Fruit fly (Drosophila melanogaster): ENCODE measurements around the gene Prx1.

Gene Prx1

dm6 chr3L:15188735-15189134, 18.9 kb upstream of the Prx1 start:
- no peak for TF ChIP-seq noc (tag; optimal IDR thresholded peaks at IDR 0.05)

- no peak for TF ChIP-seq noc (tag; optimal IDR thresholded peaks at IDR 0.05)
Observed at dm6 chr3L:15189707-15190106, 17.9 kb upstream of the Prx1 start.

- no peak for TF ChIP-seq noc (tag; optimal IDR thresholded peaks at IDR 0.05)
Observed at dm6 chr3L:15192172-15192571, 15.5 kb upstream of the Prx1 start.

- TF ChIP-seq noc (tag; optimal IDR thresholded peaks at IDR 0.05): no peak
Observed at dm6 chr3L:15195548-15195947, 12.1 kb upstream of the Prx1 start.

dm6 chr3L:15196189-15196588, 11.5 kb upstream of the Prx1 start:
- TF ChIP-seq noc (tag; optimal IDR thresholded peaks at IDR 0.05): no peak

dm6 chr3L:15196711-15197320, 10.8 kb upstream of the Prx1 start:
- TF ChIP-seq noc (tag; optimal IDR thresholded peaks at IDR 0.05): no peak

- no peak for TF ChIP-seq noc (tag; optimal IDR thresholded peaks at IDR 0.05)
Observed at dm6 chr3L:15197978-15198377, 9.7 kb upstream of the Prx1 start.

- TF ChIP-seq noc (tag; optimal IDR thresholded peaks at IDR 0.05): no peak
Observed at dm6 chr3L:15199216-15200090, 8.2 kb upstream of the Prx1 start.

- no peak for TF ChIP-seq noc (tag; optimal IDR thresholded peaks at IDR 0.05)
Observed at dm6 chr3L:15200280-15200987, 7.2 kb upstream of the Prx1 start.

dm6 chr3L:15201351-15201750, 6.3 kb upstream of the Prx1 start:
- no peak for TF ChIP-seq noc (tag; optimal IDR thresholded peaks at IDR 0.05)

- no peak for TF ChIP-seq noc (tag; optimal IDR thresholded peaks at IDR 0.05)
Observed at dm6 chr3L:15203097-15203496, 4.5 kb upstream of the Prx1 start.

- no peak for TF ChIP-seq noc (tag; optimal IDR thresholded peaks at IDR 0.05)
Observed at dm6 chr3L:15203585-15203984, 4.1 kb upstream of the Prx1 start.

dm6 chr3L:15206058-15206457, 1.6 kb upstream of the Prx1 start:
- no peak for TF ChIP-seq noc (tag; optimal IDR thresholded peaks at IDR 0.05)

- TF ChIP-seq noc (tag; optimal IDR thresholded peaks at IDR 0.05): no peak
Observed at dm6 chr3L:15208695-15209450, 1.2 kb downstream of the Prx1 start.

- no peak for TF ChIP-seq noc (tag; optimal IDR thresholded peaks at IDR 0.05)
Observed at dm6 chr3L:15211845-15212619, 4.4 kb downstream of the Prx1 start.
